Fruit fly (Drosophila melanogaster): ENCODE results near the gene Mtr3.
A peak's percentile ranks its signal among the peaks of the same experiment; 100 is the strongest.

The Mtr3 gene

DNA sequence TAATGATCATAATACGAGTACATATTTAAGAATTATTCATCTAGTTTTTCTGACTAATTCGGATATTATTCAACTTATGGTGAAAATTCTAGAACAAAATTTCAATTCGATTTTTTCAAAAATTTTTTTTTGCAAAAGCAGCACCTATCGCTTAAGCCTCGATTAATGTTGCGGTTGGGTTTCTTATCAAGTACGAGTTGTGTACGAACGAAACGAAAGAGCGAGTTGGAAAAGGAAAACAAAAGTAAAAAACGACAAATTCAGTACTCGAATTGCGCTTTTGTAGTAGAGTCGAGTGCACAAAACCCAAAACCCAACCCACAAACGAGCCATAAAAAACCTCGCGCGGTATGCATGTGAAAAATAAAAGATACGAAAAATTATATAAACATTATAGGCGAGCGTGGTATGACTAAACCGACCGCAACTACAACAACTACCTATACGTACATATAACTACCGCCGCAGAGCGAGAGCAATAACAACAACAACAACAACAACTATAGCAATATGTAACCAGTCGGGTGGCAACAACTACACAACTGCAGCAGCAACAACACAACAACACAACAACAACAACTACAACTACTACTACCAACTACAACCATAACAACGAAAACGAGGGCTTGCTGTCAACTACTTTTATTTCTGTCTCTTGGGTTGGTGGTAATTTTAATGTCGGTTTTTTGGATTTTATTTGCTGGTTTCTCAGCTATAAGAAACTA, 8.9 kb downstream of the Mtr3 start:
- TF ChIP-seq noc (tag; optimal IDR thresholded peaks at IDR 0.05): no peak

DNA sequence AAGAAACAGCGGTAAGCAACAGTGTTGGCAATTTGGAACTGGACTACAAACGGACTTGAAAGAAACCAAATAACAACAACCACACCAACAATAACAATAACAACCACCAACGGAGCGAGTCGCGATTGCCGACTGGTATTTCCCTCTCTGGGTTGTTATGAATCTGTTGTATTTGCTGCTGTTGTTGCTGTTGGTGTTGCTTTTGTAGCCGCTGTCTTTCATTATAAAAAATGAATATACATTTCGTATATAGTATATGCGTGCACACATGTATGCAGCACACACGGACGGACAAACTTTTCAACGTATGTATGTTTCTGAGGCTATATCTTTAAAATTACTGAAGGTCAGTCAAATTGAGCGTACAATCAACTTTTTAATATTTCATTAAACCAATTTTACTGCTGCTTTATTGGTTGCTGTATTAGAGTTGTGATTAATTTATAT, 10.1 kb downstream of the Mtr3 start:
- no peak for TF ChIP-seq noc (tag; optimal IDR thresholded peaks at IDR 0.05)

- TF ChIP-seq noc (tag; optimal IDR thresholded peaks at IDR 0.05): peak; percentile 94
Observed at dm6 chr3L:19902560-19903399, 10.7 kb downstream of the Mtr3 start.

DNA sequence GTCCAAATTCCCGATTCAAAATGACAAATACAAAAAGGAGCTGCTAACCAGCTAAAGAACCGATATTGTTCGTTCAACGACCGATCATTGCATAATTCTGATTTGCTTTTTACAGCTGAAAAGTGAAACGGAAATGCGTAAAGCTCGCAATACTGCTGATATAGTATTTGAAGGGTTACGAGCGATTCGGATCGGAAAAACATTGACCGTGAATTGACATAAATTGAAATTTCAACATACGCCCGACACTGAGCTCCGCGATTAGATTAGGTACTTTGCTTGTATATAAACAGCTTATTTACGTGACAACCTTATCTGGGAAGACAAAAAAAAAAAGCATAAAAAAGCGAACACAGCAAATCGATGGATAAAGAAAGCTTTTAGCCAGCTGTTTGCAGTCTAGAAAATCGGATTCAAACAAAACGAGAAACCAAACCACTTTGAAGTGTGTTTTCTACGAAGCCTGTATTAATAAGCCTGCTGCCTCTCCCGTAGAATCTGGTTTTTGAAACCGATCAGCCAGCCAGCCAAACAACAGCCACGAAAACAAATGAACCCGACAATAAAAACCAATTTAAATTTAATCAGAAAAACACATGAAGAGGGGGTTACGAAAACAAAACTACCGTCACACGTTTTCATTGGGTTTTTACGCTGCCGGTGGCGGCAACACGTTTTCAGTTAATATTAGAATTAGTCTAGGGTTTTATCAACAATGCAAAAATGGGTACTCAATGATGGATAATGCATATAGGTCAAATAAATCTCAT, 11.8 kb downstream of the Mtr3 start:
- TF ChIP-seq noc (tag; optimal IDR thresholded peaks at IDR 0.05): peak; percentile 14

DNA sequence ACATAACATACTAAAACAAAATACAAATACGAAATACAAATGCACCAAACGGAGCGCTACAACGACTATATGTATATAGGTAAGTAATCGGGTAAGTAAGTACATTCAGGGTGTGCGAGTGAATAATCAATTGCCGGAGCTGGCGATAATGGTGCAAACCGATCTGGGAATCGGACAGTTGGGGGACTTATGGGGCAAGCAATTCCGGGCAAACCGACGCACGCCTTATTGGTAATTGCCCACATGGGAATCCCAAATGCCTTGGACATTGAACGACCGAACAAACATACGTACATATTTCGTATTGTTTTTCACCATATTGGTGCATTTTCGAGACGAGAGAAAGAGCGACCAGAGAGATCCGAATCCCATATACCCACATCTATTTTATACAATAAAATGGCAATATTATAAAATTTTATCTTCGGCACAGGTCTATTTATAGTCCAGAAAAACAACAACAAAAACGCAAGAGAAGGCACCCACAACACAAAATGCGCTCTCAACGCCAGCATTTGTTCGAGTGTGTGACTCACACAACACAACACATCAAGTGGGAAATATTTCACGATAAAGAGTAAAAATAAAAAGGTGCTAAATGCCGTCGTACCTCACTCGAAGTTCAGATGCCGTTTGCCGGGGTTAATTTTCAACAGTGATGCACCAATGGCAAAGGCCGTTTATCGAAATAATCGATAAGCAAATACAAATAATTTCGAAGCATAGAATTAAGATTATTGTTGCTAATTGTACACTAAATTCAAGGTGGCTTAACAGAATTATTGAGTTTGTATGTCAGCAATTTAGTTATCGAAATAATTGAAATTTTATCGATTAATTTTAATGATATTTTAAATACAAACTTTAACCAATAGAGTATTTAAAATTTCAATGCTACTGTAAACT, 13.1 kb downstream of the Mtr3 start:
- TF ChIP-seq noc (tag; optimal IDR thresholded peaks at IDR 0.05): no peak

DNA sequence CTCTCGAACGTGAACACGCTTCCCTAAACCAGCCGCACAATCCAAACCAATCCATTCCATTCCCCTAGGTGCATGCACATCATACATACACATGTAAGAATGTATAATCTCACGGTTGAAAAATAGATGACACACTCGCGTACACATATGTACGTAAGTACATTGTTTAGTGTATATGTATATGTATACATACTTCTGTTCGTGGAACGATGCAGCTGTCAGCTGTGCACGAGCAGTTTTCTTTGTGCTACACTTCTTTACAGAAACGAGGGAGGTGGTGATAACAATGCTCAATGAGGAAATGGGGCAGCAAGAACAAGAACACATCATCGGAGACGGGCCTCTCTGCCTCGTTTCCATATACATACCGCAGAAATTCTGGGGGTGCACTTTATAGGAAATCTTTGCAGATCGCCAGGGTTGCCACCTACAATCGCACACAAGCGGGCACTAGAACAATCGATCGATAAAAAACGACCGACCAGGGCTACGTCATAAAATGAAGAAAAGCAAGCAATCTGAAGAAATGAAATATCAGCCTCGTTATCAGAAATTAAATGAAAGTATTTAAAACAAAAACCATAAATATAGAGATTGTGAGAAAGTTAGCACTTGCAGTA, 14.1 kb downstream of the Mtr3 start:
- TF ChIP-seq noc (tag; optimal IDR thresholded peaks at IDR 0.05): no peak

DNA sequence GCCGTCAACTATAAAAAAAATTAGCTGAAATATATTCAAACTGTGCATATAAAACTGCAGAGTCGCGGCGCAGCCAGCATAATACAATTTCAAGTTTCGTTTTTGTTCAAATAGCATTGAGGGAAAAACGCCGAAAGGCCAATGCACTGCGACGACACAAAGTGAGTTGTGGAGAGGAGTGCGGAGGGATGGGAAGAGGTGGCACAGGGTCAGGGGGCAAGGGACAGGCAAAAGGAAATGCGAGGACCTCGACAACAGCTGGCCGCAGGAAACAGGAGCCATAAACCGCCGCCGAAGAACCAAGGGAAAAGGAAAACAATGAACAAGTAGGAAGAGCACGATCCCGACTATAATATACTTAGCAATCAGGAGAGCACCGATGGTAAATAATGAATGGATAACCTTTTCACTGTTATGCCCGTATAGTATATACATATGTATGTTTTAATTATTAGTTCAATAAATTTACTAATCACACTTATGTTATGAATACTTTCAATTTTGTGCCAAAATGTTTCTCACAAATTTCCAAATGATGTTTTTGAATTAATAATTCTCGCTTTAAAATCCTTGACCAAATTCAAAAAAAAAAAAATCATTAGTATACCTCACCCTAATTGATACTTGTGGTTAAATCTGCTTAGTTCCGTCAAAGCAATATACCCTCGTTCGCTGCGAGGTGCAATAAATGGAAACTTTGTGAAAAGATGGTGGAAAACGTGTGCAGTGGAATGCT, 14.8 kb downstream of the Mtr3 start:
- no peak for TF ChIP-seq noc (tag; optimal IDR thresholded peaks at IDR 0.05)

- no peak for TF ChIP-seq noc (tag; optimal IDR thresholded peaks at IDR 0.05)
Observed at dm6 chr3L:19897685-19898009, 15.9 kb downstream of the Mtr3 start.

- TF ChIP-seq noc (tag; optimal IDR thresholded peaks at IDR 0.05): no peak
Observed at dm6 chr3L:19896892-19897684, 16.4 kb downstream of the Mtr3 start.

DNA sequence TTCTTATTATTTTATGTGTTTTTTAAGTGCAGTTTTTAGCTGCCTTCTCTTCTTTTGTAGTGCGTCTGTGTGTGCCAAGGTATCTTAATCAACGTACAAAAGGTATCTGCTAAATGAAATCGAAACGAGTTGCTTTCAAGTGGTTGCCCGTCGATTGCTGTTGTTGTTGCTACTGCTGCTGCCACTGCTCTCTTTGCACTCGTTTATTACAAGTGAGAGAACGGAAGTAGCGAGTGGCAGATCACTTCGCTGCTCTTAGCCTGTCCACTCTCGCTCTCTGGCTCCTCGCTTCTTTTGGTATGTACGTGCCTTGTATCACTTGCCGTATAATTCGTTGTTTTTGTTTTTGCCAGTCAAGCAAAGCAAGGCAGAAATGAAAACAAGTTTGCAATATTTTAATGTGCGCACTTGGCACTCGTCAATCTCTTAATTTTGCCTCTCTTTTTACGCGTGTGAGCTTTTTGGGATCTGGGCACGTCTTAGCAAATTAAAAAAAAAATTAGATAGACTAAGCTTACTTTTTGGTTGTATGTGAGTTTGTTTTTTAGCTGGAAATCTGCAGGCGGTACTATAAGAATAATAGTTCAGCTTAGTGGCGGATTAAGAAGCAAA, 17.1 kb downstream of the Mtr3 start:
- TF ChIP-seq noc (tag; optimal IDR thresholded peaks at IDR 0.05): no peak

- TF ChIP-seq noc (tag; optimal IDR thresholded peaks at IDR 0.05): peak; percentile 69
Observed at dm6 chr3L:19895556-19895995, 17.9 kb downstream of the Mtr3 start.

DNA sequence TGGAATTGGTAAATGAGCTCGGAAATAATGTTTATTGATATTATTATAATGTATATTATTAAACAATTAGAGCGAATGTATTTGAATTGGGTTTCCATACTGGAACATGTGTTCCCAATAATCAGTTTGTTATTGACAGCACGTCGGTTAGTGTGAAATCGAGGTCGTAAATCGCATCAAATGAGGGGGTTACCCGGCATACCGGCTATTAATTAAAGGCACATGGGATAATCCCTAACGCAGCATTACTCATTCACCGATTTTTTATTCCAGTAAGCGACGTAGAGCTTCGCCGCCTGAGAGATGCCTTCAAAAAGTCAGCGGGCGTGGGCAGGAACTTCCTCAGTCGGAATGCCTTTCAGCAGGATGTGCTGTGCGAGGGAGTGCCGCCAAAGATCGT, 40.0 kb downstream of the Mtr3 start:
- no peak for TF ChIP-seq noc (tag; optimal IDR thresholded peaks at IDR 0.05)

- peak; percentile 35 for TF ChIP-seq noc (tag; optimal IDR thresholded peaks at IDR 0.05)
Observed at dm6 chr3L:19872465-19872883, 41.0 kb downstream of the Mtr3 start.

Measured in whole organism, larva.